Fruit fly (Drosophila melanogaster) whole organism, pupa: ENCODE data around the gene ATPsynGL.

ENCODE experiments used
- CG10348 ChIP-seq: fragments of 200-800 bp; sonication (Bioruptor generic); IDR thresholded peaks from 2 replicates; pipeline ENCODE4 v1.3.6; 2022; ENCODE audit warnings: missing biosample characterization, missing genetic modification characterization
- CG12605 ChIP-seq: fragments of 200-800 bp; sonication (Bioruptor generic); IDR thresholded peaks from 2 replicates; pipeline ENCODE4 v1.3.6; 2022; ENCODE audit warnings: missing biosample characterization, missing genetic modification characterization
- CG13204 ChIP-seq: fragments of 200-800 bp; sonication (Bioruptor generic); optimal IDR thresholded peaks from 2 replicates; lab custom pipeline; 2018; ENCODE audit warnings: missing biosample characterization, mild to moderate bottlenecking, missing genetic modification characterization, moderate library complexity
- CG14655 ChIP-seq: fragments of 200-800 bp; sonication (Bioruptor generic); optimal IDR thresholded peaks from 3 replicates; lab custom pipeline; 2017; ENCODE audit warnings: mild to moderate bottlenecking, missing biosample characterization, missing genetic modification reagents, missing genetic modification characterization
- CG15710 ChIP-seq: fragments of 200-800 bp; sonication (Bioruptor generic); optimal IDR thresholded peaks from 2 replicates; lab custom pipeline; 2018; ENCODE audit warnings: missing biosample characterization, mild to moderate bottlenecking, missing genetic modification characterization, moderate library complexity
- CG17806 ChIP-seq: fragments of 200-800 bp; sonication (Bioruptor generic); optimal IDR thresholded peaks from 2 replicates; lab custom pipeline; 2018; ENCODE audit warnings: missing biosample characterization, mild to moderate bottlenecking, missing genetic modification characterization, moderate library complexity
- CG32121 ChIP-seq: fragments of 200-800 bp; sonication (Bioruptor generic); IDR thresholded peaks from 2 replicates; pipeline ENCODE4 v1.3.6; 2022; ENCODE audit warnings: missing biosample characterization, missing genetic modification characterization
- CG34367 ChIP-seq: fragments of 200-800 bp; sonication (Bioruptor generic); optimal IDR thresholded peaks from 2 replicates; lab custom pipeline; 2018; ENCODE audit warnings: missing biosample characterization, mild to moderate bottlenecking, missing genetic modification characterization
- CG4496 ChIP-seq: fragments of 200-800 bp; sonication (Bioruptor generic); IDR thresholded peaks from 3 replicates; pipeline ENCODE4 v1.3.6; 2022; ENCODE audit warnings: missing biosample characterization, missing genetic modification characterization
- CG8159 ChIP-seq: fragments of 200-800 bp; sonication (Bioruptor generic); optimal IDR thresholded peaks from 3 replicates; lab custom pipeline; 2018; ENCODE audit warnings: missing biosample characterization, mild to moderate bottlenecking, missing genetic modification characterization, moderate library complexity
- CG8301 ChIP-seq: fragments of 200-800 bp; sonication (Bioruptor generic); optimal IDR thresholded peaks from 2 replicates; lab custom pipeline; 2018; ENCODE audit warnings: missing biosample characterization, mild to moderate bottlenecking, missing genetic modification characterization
- CG9948 ChIP-seq: fragments of 200-800 bp; sonication (Bioruptor generic); optimal IDR thresholded peaks from 2 replicates; lab custom pipeline; 2018; ENCODE audit warnings: missing biosample characterization, mild to moderate bottlenecking, missing genetic modification characterization, moderate library complexity
- D1 ChIP-seq: fragments of 200-800 bp; sonication (Bioruptor generic); optimal IDR thresholded peaks from 2 replicates; lab custom pipeline; 2018; ENCODE audit warnings: missing biosample characterization, mild to moderate bottlenecking, missing genetic modification characterization, moderate library complexity
- EcR ChIP-seq: fragments of 200-800 bp; sonication (Bioruptor generic); optimal IDR thresholded peaks from 3 replicates; lab custom pipeline; 2019; ENCODE audit warnings: missing biosample characterization, missing genetic modification characterization, mild to moderate bottlenecking, moderate library complexity, missing genetic modification reagents
- Ets98B ChIP-seq: fragments of 200-800 bp; sonication (Bioruptor generic); IDR thresholded peaks from 2 replicates; pipeline ENCODE4 v1.3.6; 2022; ENCODE audit warnings: missing biosample characterization, missing genetic modification characterization
- Pif1A ChIP-seq: fragments of 200-800 bp; sonication (Bioruptor generic); optimal IDR thresholded peaks from 3 replicates; lab custom pipeline; 2016; ENCODE audit warnings: missing biosample characterization, missing genetic modification characterization
- Pif1B ChIP-seq: fragments of 200-800 bp; sonication (Bioruptor generic); optimal IDR thresholded peaks from 3 replicates; lab custom pipeline; 2016; ENCODE audit warnings: missing biosample characterization, missing genetic modification characterization
- Snoo ChIP-seq: fragments of 200-800 bp; sonication (Bioruptor generic); optimal IDR thresholded peaks from 3 replicates; lab custom pipeline; 2017; ENCODE audit warnings: missing biosample characterization, mild to moderate bottlenecking, missing genetic modification characterization, inconsistent platforms
- fd96Ca ChIP-seq: fragments of 200-800 bp; sonication (Bioruptor generic); IDR thresholded peaks from 3 replicates; pipeline ENCODE4 v1.3.6; 2022; ENCODE audit warnings: missing biosample characterization, missing genetic modification characterization
- gl ChIP-seq: fragments of 200-800 bp; sonication (Bioruptor generic); optimal IDR thresholded peaks from 2 replicates; lab custom pipeline; 2018; ENCODE audit warnings: missing biosample characterization, mild to moderate bottlenecking, missing genetic modification characterization
- rn ChIP-seq: fragments of 200-800 bp; sonication (Bioruptor generic); IDR thresholded peaks from 2 replicates; pipeline ENCODE4 v1.3.6; 2022; ENCODE audit warnings: missing biosample characterization, missing genetic modification characterization

Gene ATPsynGL

DNA sequence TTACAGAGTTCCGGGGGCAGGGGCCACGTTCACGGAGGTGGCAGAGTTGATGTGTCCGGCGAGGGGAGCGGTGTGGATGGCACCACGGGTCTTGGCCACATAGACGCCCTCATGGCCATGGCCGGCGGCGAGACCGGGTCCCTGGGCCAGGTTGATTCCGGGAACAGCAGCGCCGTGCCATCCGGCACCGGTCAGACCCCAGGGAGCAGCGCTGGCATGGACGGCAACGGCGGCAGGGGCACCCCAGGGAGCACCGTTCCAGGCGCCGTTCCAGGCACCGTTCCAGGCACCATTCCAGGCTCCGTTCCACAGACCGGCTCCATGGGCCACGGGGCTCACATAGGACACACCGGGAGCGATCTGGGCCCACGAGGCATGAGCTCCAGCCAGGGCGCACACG lies 2.9 kb upstream of the ATPsynGL start:
- TF ChIP-seq rn, result peak; percentile 26; the same call in 1 of the 2 replicates
- no peak for TF ChIP-seq CG8301 (tag; lab: Kevin White, UChicago)

DNA sequence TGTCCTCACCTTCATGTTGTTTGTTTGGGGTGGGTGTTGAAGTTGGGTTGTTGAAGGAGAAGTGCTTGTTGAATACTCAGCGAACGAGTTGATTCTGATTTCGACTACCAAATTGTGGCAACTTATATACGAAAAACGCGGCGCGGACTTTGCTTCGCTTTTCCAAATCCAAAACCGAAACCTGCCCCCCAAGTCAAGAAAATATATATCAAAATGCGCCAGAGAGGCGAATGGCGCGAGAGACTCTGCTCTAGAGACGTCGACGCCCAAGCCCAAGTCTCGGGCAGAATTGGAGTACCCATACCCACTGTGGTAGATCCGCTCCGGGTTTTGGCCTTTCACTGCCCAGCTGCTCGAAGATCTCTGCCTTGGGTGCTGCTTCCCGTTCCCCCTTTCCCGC lies 2.3 kb upstream of the ATPsynGL start, which contains the start of gene CG7214:
TSS of gene CG7214 (minus strand) at position 101 of the 400 bp plus-strand sequence.
- no peak for TF ChIP-seq CG34367 (tag; lab: Kevin White, UChicago)
- TF ChIP-seq CG8301 (tag; lab: Kevin White, UChicago), result no peak
- TF ChIP-seq CG12605 (GFP tag; lab: Robert Waterston, UW), result no peak
- TF ChIP-seq D1, result no peak
- TF ChIP-seq CG32121 (GFP tag; lab: Robert Waterston, UW), result no peak
- TF ChIP-seq EcR (GFP tag; lab: Kevin White, UChicago), result no peak
- TF ChIP-seq CG14655 (GFP tag; lab: Kevin White, UChicago), result no peak
- TF ChIP-seq Pif1B, result no peak
- TF ChIP-seq CG15710 (tag; lab: Kevin White, UChicago), result no peak
- TF ChIP-seq Ets98B (GFP tag; lab: Robert Waterston, UW), result no peak
- no peak for TF ChIP-seq CG17806 (tag; lab: Kevin White, UChicago)
- no peak for TF ChIP-seq CG9948 (tag; lab: Kevin White, UChicago)
- TF ChIP-seq CG10348, result no peak
- TF ChIP-seq gl (tag; lab: Kevin White, UChicago), result no peak
- TF ChIP-seq Pif1A (GFP tag; lab: Kevin White, UChicago), result no peak
- no peak for TF ChIP-seq CG13204

dm6 chr2L:7750631-7751161 lies 3.6 kb downstream of the ATPsynGL start:
- TF ChIP-seq CG8159 (tag; lab: Kevin White, UChicago) (no peak), CG13204 (peak; percentile 17), CG15710 (tag; lab: Kevin White, UChicago) (no peak), EcR (GFP tag; lab: Kevin White, UChicago) (peak; percentile 95), Snoo (tag; lab: Kevin White, UChicago) (no peak), CG4496 (GFP tag; lab: Robert Waterston, UW) (0 out of 3 replicates have a peak, but pooled peaks have one; percentile 40), rn (no peak), fd96Ca (GFP tag; lab: Robert Waterston, UW) (0 out of 3 replicates have a peak, but pooled peaks have one; percentile 20)

dm6 chr2L:7753086-7753485 lies 6.0 kb downstream of the ATPsynGL start, which contains the start of gene CG7203:
CG7203 (minus strand) TSS chr2L:7753186.
- TF ChIP-seq CG17806 (tag; lab: Kevin White, UChicago) (no peak), D1 (no peak), CG15710 (tag; lab: Kevin White, UChicago) (no peak), Pif1B (no peak), CG32121 (GFP tag; lab: Robert Waterston, UW) (no peak), CG14655 (GFP tag; lab: Kevin White, UChicago) (no peak), fd96Ca (GFP tag; lab: Robert Waterston, UW) (no peak), CG8159 (tag; lab: Kevin White, UChicago) (no peak), Pif1A (GFP tag; lab: Kevin White, UChicago) (no peak), Snoo (tag; lab: Kevin White, UChicago) (no peak), rn (no peak), Ets98B (GFP tag; lab: Robert Waterston, UW) (no peak), CG13204 (no peak)
- TF ChIP-seq, all 21 proteins: peak for 0

DNA sequence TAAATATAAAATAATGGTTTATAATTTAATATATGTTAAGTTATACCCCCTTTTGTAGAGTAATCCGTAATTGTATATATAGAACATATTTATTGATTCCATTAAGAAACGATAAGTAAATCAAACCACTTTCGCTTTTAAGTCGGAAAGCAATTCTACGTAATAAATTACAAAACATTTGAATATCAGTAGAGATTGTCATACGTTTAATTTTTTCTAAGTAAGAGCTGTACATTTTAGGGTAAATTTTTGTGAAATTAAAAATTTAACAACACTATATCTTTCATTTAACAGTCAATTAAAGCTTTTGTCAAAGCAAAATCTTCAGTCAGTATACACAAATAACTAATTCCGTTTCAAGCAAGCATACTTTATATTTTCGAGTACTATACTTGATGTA lies 6.8 kb downstream of the ATPsynGL start, which contains the start of gene CG46025:
TSS of gene CG46025 (plus strand) at position 301 of the 400 bp plus-strand sequence.
- TF ChIP-seq CG34367 (tag; lab: Kevin White, UChicago) (no peak), D1 (no peak), CG9948 (tag; lab: Kevin White, UChicago) (no peak), CG4496 (GFP tag; lab: Robert Waterston, UW) (no peak), CG17806 (tag; lab: Kevin White, UChicago) (no peak), fd96Ca (GFP tag; lab: Robert Waterston, UW) (no peak), CG13204 (no peak)
- TF ChIP-seq, all 21 proteins: peak for 0

DNA sequence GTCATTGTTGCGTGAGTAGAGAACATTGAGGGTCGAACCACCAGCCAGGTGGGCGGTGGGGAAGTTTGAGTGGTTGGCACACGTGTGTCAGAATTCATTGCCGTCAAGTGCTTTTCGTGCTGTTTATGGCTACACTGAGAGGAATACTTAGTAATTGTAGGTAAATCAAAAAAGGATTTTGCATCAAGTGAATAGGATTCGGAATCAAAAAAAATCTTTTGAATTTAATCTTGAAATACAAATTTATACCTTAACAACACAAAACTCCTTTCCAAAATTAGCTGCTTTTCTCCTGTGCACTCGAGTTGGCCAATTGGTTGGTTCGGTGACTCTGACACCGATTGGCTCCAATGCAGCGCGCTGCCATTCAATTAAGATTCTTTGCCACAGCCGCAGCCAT lies 7.5 kb downstream of the ATPsynGL start:
- no peak for TF ChIP-seq EcR (GFP tag; lab: Kevin White, UChicago)
- TF ChIP-seq Ets98B (GFP tag; lab: Robert Waterston, UW), result peak; percentile 53
- peak; percentile 53; the same call in 1 of the 2 replicates for TF ChIP-seq CG32121 (GFP tag; lab: Robert Waterston, UW)
- TF ChIP-seq CG9948 (tag; lab: Kevin White, UChicago), result peak; percentile 5
- TF ChIP-seq CG17806 (tag; lab: Kevin White, UChicago), result peak; percentile 27
- peak; percentile 69; the same call in 2 of the 3 replicates for TF ChIP-seq fd96Ca (GFP tag; lab: Robert Waterston, UW)
- no peak for TF ChIP-seq D1
- no peak for TF ChIP-seq rn
- TF ChIP-seq CG8159 (tag; lab: Kevin White, UChicago), result peak; percentile 25
- no peak for TF ChIP-seq Snoo (tag; lab: Kevin White, UChicago)
- TF ChIP-seq CG10348, result no peak
- TF ChIP-seq CG14655 (GFP tag; lab: Kevin White, UChicago), result peak; percentile 31
- no peak for TF ChIP-seq CG34367 (tag; lab: Kevin White, UChicago)
- TF ChIP-seq Pif1B, result no peak
- no peak for TF ChIP-seq Pif1A (GFP tag; lab: Kevin White, UChicago)
- peak; percentile 43 for TF ChIP-seq CG8301 (tag; lab: Kevin White, UChicago)
- no peak for TF ChIP-seq CG12605 (GFP tag; lab: Robert Waterston, UW)
- TF ChIP-seq gl (tag; lab: Kevin White, UChicago), result no peak
- no peak for TF ChIP-seq CG15710 (tag; lab: Kevin White, UChicago)
- TF ChIP-seq CG4496 (GFP tag; lab: Robert Waterston, UW), result peak; percentile 70; the same call in 2 of the 3 replicates
- no peak for TF ChIP-seq CG13204
